Worm (Caenorhabditis elegans) whole organism, L4 larva: Measurements from ENCODE around the gene srbc-79.

Source experiments
- aly-2 ChIP-seq: sonication (generic microtip); optimal IDR thresholded peaks from 2 replicates; lab custom pipeline; 2018; ENCODE audit warnings: missing biosample characterization, missing genetic modification characterization
- ceh-20 ChIP-seq: fragments of 200-800 bp; sonication (Bioruptor generic); IDR thresholded peaks from 2 replicates; pipeline ENCODE4 v1.3.6; 2022; ENCODE audit warnings: missing genetic modification reagents, missing genetic modification characterization, missing compliant biosample characterization
- daf-19 ChIP-seq: fragments of 200-800 bp; sonication (Bioruptor generic); conservative IDR thresholded peaks from 2 replicates; pipeline ENCODE4 v1.3.6; 2022; ENCODE audit warnings: missing genetic modification characterization, missing compliant biosample characterization
- dpl-1 ChIP-seq: fragments of 150-350 bp; optimal IDR thresholded peaks from 2 replicates; lab custom pipeline; 2014; ENCODE audit warnings: missing biosample characterization, missing genetic modification reagents, missing genetic modification characterization
- dve-1 ChIP-seq: sonication (generic microtip); optimal IDR thresholded peaks from 2 replicates; lab custom pipeline; 2017; ENCODE audit warnings: antibody characterized with exemption, mild to moderate bottlenecking, missing genetic modification characterization, missing compliant biosample characterization; ENCODE audit not compliant: insufficient read depth
- egl-27 ChIP-seq: sonication (generic microtip); optimal IDR thresholded peaks from 3 replicates; lab custom pipeline; 2017; ENCODE audit warnings: missing biosample characterization, missing genetic modification reagents, missing genetic modification characterization
- hlh-30 ChIP-seq: sonication (generic microtip); optimal IDR thresholded peaks from 2 replicates; lab custom pipeline; 2017; ENCODE audit warnings: antibody characterized with exemption, mild to moderate bottlenecking, missing genetic modification characterization, missing compliant biosample characterization; ENCODE audit not compliant: insufficient read depth
- lsy-2 ChIP-seq, 2 experiments: fragments of 150-350 bp in 1 of 2; sonication (generic microtip) in 1 of 2; optimal IDR thresholded peaks; 2 replicates each; lab custom pipeline; 2014 to 2017; ENCODE audit warnings: missing biosample characterization in 2 of 2, missing genetic modification characterization in 2 of 2
- madf-9 ChIP-seq: fragments of 200-800 bp; sonication (Bioruptor generic); conservative IDR thresholded peaks from 2 replicates; pipeline ENCODE4 v1.3.6; 2022; ENCODE audit warnings: missing genetic modification reagents, missing genetic modification characterization, missing compliant biosample characterization
- nhr-111 ChIP-seq: fragments of 200-800 bp; sonication (Bioruptor generic); optimal IDR thresholded peaks from 2 replicates; lab custom pipeline; 2018; ENCODE audit warnings: mild to moderate bottlenecking, missing genetic modification characterization, missing compliant biosample characterization
- nhr-76 ChIP-seq: fragments of 150-350 bp; optimal IDR thresholded peaks from 2 replicates; lab custom pipeline; 2014; ENCODE audit warnings: missing biosample characterization, missing genetic modification characterization
- nhr-77 ChIP-seq: fragments of 150-350 bp; optimal IDR thresholded peaks from 2 replicates; lab custom pipeline; 2014; ENCODE audit warnings: missing biosample characterization, missing genetic modification characterization
- unc-62 ChIP-seq, 3 experiments: fragments of 150-350 bp in 1 of 3; sonication (generic microtip); optimal IDR thresholded peaks in 2 of 3; peaks in 1 of 3; 1 replicate in 1 of 3; 2 replicates in 2 of 3; lab custom pipeline; 2014 to 2017; ENCODE audit warnings: missing biosample characterization in 3 of 3, missing genetic modification characterization in 3 of 3, missing genetic modification reagents in 3 of 3, missing genotype in 1 of 3

- TF ChIP-seq hlh-30 (peak; percentile 57), dve-1 (tag; lab: Kevin White, UChicago) (peak; percentile 86), nhr-76 (no peak), nhr-111 (no peak), ceh-20 (GFP tag; lab: Robert Waterston, UW) (no peak), dpl-1 (GFP tag; lab: Kevin White, UChicago) (no peak), lsy-2 (tag; optimal IDR thresholded peaks at IDR 0.05; lab: Kevin White, UChicago) (no peak), aly-2 (no peak), madf-9 (GFP tag; lab: Robert Waterston, UW) (no peak), daf-19 (GFP tag; lab: Robert Waterston, UW) (no peak), unc-62 (GFP tag; optimal IDR thresholded peaks at IDR 0.05 in 1 of 2; lab: Kevin White, UChicago) (no peak), unc-62 (tag; optimal IDR thresholded peaks at IDR 0.05; lab: Kevin White, UChicago) (no peak), egl-27 (tag; lab: Kevin White, UChicago) (no peak), nhr-77 (tag; lab: Kevin White, UChicago) (no peak)
These were observed 6.7 kb upstream of the srbc-79 start, which contains the start of gene dct-16 for ce11 chrV:20498980-20499379.
